Worm (Caenorhabditis elegans) whole organism, early embryonic: ENCODE results near the gene twk-40.

Experiments
- B0310.2 ChIP-seq: sonication (generic microtip); optimal IDR thresholded peaks from 2 replicates; lab custom pipeline; 2016; ENCODE audit warnings: mild to moderate bottlenecking, missing genetic modification characterization, missing compliant biosample characterization
- F13C5.2 ChIP-seq: sonication (generic microtip); optimal IDR thresholded peaks from 2 replicates; lab custom pipeline; 2017; ENCODE audit warnings: mild to moderate bottlenecking, missing genetic modification characterization, inconsistent platforms, missing compliant biosample characterization
- aly-1 ChIP-seq: sonication (generic microtip); optimal IDR thresholded peaks from 2 replicates; lab custom pipeline; 2016; ENCODE audit warnings: missing genetic modification characterization, missing compliant biosample characterization
- ama-1 ChIP-seq: fragments of 150-350 bp; optimal IDR thresholded peaks from 2 replicates; lab custom pipeline; 2014
- ceh-13 ChIP-seq: fragments of 200-800 bp; sonication (Bioruptor generic); optimal IDR thresholded peaks from 2 replicates; lab custom pipeline; 2018; ENCODE audit warnings: mild to moderate bottlenecking, missing genetic modification characterization, missing compliant biosample characterization
- ceh-36 ChIP-seq: sonication (generic microtip); optimal IDR thresholded peaks from 2 replicates; lab custom pipeline; 2016; ENCODE audit warnings: missing genetic modification characterization, inconsistent platforms, missing compliant biosample characterization
- ets-7 ChIP-seq: sonication (generic microtip); optimal IDR thresholded peaks from 2 replicates; lab custom pipeline; 2016; ENCODE audit warnings: missing genotype, missing genetic modification characterization, missing compliant biosample characterization
- flt-1 ChIP-seq: fragments of 200-800 bp; sonication (Bioruptor generic); IDR thresholded peaks from 2 replicates; pipeline ENCODE4 v1.3.6; 2022; ENCODE audit warnings: missing genetic modification characterization, missing compliant biosample characterization
- hmbx-1 ChIP-seq: sonication (generic microtip); optimal IDR thresholded peaks from 2 replicates; lab custom pipeline; 2016; ENCODE audit warnings: mild to moderate bottlenecking, missing genetic modification characterization, missing compliant biosample characterization
- hmg-4 ChIP-seq: fragments of 200-800 bp; sonication (Bioruptor generic); optimal IDR thresholded peaks from 2 replicates; lab custom pipeline; 2018; ENCODE audit warnings: mild to moderate bottlenecking, missing genetic modification characterization, missing compliant biosample characterization
- hnd-1 ChIP-seq: sonication (generic microtip); optimal IDR thresholded peaks from 2 replicates; lab custom pipeline; 2016; ENCODE audit warnings: missing genetic modification characterization, missing compliant biosample characterization
- pes-1 ChIP-seq: fragments of 200-800 bp; sonication (Bioruptor generic); IDR thresholded peaks from 2 replicates; pipeline ENCODE4 v1.3.6; 2022; ENCODE audit warnings: missing genetic modification reagents, missing genetic modification characterization, missing compliant biosample characterization
- scrt-1 ChIP-seq: fragments of 200-800 bp; sonication (Bioruptor generic); IDR thresholded peaks from 2 replicates; pipeline ENCODE4 v1.3.6; 2022; ENCODE audit warnings: missing genetic modification characterization, missing compliant biosample characterization
- sea-1 ChIP-seq: fragments of 200-800 bp; sonication (Bioruptor generic); conservative IDR thresholded peaks from 2 replicates; pipeline ENCODE4 v1.3.6; 2022; ENCODE audit warnings: missing genetic modification characterization, missing compliant biosample characterization
- tbx-11 ChIP-seq: fragments of 200-800 bp; sonication (Bioruptor generic); IDR thresholded peaks from 2 replicates; pipeline ENCODE4 v1.3.6; 2022; ENCODE audit warnings: missing genetic modification characterization, missing compliant biosample characterization
- tbx-37 ChIP-seq: fragments of 200-800 bp; sonication (Bioruptor generic); conservative IDR thresholded peaks from 2 replicates; pipeline ENCODE4 v1.3.6; 2022; ENCODE audit warnings: missing genetic modification reagents, missing genetic modification characterization, missing compliant biosample characterization
- tra-4 ChIP-seq: sonication (generic microtip); optimal IDR thresholded peaks from 2 replicates; lab custom pipeline; 2017; ENCODE audit warnings: missing genetic modification characterization, missing compliant biosample characterization

The twk-40 gene

DNA sequence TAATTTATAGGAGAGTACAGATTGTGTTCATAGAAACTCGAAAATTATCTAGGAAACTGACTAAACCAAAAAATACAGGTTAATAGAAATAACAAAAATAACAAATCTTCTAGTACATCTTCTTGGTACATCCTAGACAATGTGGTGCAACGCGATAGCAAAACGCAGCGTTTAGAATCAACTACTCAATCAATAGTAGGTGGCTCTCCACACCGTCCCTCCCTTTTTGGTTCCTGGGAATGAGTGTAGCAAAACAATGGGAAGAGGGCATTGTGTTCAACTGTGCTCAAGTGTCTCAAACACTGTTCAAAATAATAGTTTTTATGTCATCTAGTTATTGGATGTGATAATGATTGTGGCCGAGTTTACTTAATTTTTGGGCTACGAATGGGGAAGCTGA is 15.6 kb downstream of the twk-40 start, which contains the start of gene T27E9.6:
TSS of gene T27E9.6 (minus strand) at position 101 of the 400 bp plus-strand sequence.
- TF ChIP-seq F13C5.2 (tag; lab: Kevin White, UChicago) = no peak
- no peak for TF ChIP-seq ceh-36 (tag; lab: Kevin White, UChicago)
- no peak for TF ChIP-seq flt-1 (GFP tag; lab: Robert Waterston, UW)
- TF ChIP-seq aly-1 (tag; lab: Kevin White, UChicago) = no peak
- no peak for TF ChIP-seq scrt-1
- no peak for TF ChIP-seq hmg-4 (GFP tag; lab: Kevin White, UChicago)
- no peak for TF ChIP-seq hmbx-1 (tag; lab: Kevin White, UChicago)
- TF ChIP-seq tbx-11 (GFP tag; lab: Robert Waterston, UW) = no peak
- no peak for TF ChIP-seq tra-4 (tag; lab: Kevin White, UChicago)
- TF ChIP-seq ceh-13 = no peak
- no peak for TF ChIP-seq sea-1 (GFP tag; lab: Robert Waterston, UW)
- no peak for TF ChIP-seq ets-7 (tag; lab: Kevin White, UChicago)

DNA sequence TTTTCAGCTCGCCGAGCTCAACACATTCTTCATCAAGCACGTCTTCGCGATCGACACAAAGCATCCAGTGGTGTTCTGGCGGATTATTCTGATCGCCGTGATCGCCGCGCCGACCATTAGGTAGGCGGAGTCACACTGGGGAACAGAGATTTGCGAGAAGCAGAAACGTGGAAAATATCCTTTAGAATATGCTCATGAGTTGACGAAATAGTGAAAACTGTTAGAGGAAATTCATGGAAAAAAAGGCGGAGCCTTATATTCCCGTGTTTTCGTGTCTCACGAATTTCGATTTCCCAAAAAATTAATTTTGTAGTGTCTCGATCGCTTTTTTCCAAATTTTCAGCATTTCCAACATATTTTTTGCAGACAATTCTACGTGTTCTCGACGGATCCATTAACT is 17.8 kb downstream of the twk-40 start:
- TF ChIP-seq hmg-4 (GFP tag; lab: Kevin White, UChicago) (no peak), tbx-37 (GFP tag; lab: Robert Waterston, UW) (peak; percentile 21; the same call in 1 of the 2 replicates)

DNA sequence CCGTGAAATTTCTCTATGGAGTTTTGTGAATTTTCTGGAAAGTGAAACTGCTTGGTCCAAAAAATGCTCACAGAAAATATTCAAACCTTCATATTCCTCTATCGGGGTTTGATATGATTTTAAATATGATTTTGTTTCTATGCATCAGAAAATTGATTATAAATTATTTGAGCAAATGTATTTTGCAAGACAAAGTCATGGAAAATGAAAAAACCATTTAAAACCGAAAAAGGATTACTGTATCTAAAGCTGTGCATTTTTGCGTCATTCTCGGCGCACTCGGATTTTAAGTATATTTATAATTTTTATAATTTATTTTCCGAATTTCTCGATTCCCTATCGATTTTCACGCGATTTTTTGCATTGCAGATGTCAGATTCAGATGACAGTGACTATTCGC is 20.8 kb downstream of the twk-40 start, which contains the start of gene pssy-2:
TSS of gene pssy-2 (plus strand) at position 301 of the 400 bp plus-strand sequence.
- no peak for TF ChIP-seq tbx-37 (GFP tag; lab: Robert Waterston, UW)
- TF ChIP-seq flt-1 (GFP tag; lab: Robert Waterston, UW) = no peak
- no peak for TF ChIP-seq sea-1 (GFP tag; lab: Robert Waterston, UW)
- no peak for TF ChIP-seq F13C5.2 (tag; lab: Kevin White, UChicago)
- no peak for TF ChIP-seq hmbx-1 (tag; lab: Kevin White, UChicago)
- no peak for TF ChIP-seq hmg-4 (GFP tag; lab: Kevin White, UChicago)
- TF ChIP-seq ets-7 (tag; lab: Kevin White, UChicago) = no peak
- TF ChIP-seq scrt-1 = no peak
- no peak for TF ChIP-seq hnd-1 (tag; lab: Kevin White, UChicago)
- TF ChIP-seq ceh-13 = no peak

DNA sequence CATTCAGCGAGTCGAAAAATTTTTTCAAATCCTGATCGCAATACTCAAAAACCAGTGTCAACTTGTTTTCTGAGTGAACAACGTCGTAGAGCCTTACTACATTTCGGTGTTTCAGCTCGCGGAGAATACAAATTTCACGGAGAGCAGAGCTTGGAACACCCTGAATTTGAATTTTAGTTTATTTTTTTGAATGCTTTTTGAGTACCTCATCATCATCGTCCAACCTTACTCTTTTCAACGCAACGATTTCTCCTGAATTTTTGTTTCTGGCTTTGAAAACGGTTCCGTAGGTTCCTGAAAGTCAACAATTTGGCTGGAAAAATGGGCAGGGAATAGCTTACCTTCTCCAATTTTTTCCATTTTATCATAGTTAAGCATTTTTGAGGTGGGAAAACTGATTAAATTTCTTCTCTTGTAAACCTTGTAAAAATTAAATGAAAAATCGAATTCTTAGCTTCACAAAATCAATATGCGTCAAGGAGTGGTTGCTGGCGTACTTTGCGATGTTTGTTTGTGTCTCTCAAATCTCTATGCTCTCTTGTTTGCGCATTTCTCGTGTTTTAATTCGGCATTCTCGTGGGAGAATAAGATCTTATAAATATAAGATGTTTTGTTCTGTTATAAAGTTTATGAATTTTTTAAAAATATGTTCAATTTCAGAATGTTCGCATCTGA is 26.2 kb downstream of the twk-40 start, which contains the start of gene cdk-5:
TSS of gene cdk-5 (minus strand) at position 425 of the 675 bp plus-strand sequence.
- TF ChIP-seq B0310.2 (tag; lab: Kevin White, UChicago) (no peak), tbx-11 (GFP tag; lab: Robert Waterston, UW) (no peak), scrt-1 (no peak), pes-1 (GFP tag; lab: Robert Waterston, UW) (no peak), ceh-36 (tag; lab: Kevin White, UChicago) (no peak), hnd-1 (tag; lab: Kevin White, UChicago) (no peak), tbx-37 (GFP tag; lab: Robert Waterston, UW) (no peak), flt-1 (GFP tag; lab: Robert Waterston, UW) (no peak)

DNA sequence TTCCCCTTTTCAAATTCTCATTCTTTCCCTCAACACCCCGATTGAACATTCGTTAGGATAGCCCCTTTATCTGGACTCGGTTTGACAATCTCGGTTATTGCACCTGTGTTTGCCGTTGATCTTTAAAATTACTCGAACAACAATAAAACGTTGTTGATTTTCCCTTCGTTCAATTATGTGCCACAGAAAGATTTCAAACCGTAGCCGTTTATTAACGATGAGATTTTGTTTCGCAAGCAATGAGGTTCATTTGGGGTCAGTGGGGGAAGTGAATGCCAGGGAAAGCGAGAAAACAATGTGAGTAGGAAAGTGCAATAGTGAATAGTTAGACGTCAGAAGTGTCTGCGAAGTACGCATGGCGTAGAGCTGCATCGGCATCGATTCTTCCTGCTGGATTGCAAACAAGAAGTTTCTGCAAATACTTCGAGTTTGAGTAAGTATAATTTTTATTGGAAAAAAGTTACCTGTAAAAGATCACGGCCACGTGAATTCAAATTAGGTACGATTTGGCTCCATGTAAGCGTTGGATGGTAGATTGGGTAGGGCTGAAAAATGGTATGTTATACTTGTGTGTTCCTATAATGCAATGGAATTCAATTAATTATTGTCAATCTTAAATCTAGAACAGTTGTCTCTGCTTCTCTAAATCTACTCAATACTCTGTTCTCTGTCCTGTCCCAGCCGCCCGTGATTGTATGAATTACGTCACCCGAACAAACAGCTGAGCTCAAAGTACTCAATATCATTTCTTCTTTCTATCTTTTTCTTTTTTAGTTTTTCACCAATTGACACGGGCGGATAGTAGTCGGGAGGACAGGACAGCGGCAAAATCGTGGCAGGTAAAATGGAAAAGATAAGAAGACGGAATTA is 27.5 kb downstream of the twk-40 start, which contains the start of gene kel-3:
TSS of gene kel-3 (plus strand) at position 328 of the 870 bp plus-strand sequence.
- TF ChIP-seq ama-1 (lab: Kevin White, UChicago) (peak; percentile 62), hmg-4 (GFP tag; lab: Kevin White, UChicago) (no peak)

DNA sequence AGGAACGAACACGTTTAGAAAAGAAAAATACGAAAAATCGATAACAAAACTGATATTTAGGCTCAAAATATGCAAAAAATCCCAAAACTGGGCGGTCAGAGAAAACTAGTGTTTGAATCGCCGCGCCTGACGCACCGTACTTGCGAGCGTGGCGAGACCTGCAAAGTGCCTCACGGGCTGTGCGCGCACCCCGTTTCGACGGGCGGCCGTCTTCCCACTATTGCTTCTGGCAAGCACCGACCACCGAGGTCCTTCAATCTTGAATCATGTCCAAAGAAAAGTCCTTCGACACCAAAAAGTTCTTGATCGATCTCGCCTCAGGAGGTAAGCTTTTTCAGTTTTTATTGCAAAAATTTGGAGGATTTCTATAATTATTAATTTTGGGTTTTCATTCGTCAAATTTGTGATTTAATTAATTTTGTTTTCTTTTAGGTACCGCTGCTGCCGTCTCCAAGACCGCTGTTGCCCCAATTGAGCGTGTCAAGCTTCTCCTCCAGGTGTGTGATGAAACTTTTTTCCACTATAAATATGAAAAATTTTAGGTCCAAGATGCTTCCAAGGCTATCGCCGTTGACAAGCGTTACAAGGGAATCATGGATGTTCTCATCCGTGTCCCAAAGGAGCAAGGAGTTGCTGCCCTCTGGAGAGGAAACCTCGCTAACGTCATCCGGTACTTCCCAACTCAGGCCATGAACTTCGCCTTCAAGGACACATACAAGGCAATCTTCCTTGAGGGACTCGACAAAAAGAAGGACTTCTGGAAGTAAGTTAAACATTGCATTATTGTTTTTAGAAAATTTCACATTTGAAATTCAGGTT is 29.1 kb downstream of the twk-40 start, which contains the start of gene ant-1.1:
TSS of gene ant-1.1 (plus strand) at position 199 of the 819 bp plus-strand sequence.
- TF ChIP-seq F13C5.2 (tag; lab: Kevin White, UChicago) = peak; percentile 80
- TF ChIP-seq pes-1 (GFP tag; lab: Robert Waterston, UW) = peak; percentile 52; the same call in 1 of the 2 replicates
- TF ChIP-seq tbx-11 (GFP tag; lab: Robert Waterston, UW) = no peak
- peak; percentile 59 for TF ChIP-seq tbx-37 (GFP tag; lab: Robert Waterston, UW)
- TF ChIP-seq hnd-1 (tag; lab: Kevin White, UChicago) = no peak
- TF ChIP-seq hmbx-1 (tag; lab: Kevin White, UChicago) = no peak
- peak; percentile 20 for TF ChIP-seq ceh-36 (tag; lab: Kevin White, UChicago)
- 0 out of 2 replicates have a peak, but pooled peaks have one; percentile 44 for TF ChIP-seq sea-1 (GFP tag; lab: Robert Waterston, UW)
- no peak for TF ChIP-seq flt-1 (GFP tag; lab: Robert Waterston, UW)
- TF ChIP-seq aly-1 (tag; lab: Kevin White, UChicago) = no peak
- TF ChIP-seq ceh-13 = no peak
- TF ChIP-seq hmg-4 (GFP tag; lab: Kevin White, UChicago) = peak; percentile 62
- TF ChIP-seq tra-4 (tag; lab: Kevin White, UChicago) = peak; percentile 24
- 0 out of 2 replicates have a peak, but pooled peaks have one; percentile 20 for TF ChIP-seq scrt-1
- TF ChIP-seq B0310.2 (tag; lab: Kevin White, UChicago) = no peak
- TF ChIP-seq ama-1 (lab: Kevin White, UChicago) = no peak
- no peak for TF ChIP-seq ets-7 (tag; lab: Kevin White, UChicago)
